Comparison of ENCODE assay signal across 1 fruit fly cellular context in the genomic region with DNA sequence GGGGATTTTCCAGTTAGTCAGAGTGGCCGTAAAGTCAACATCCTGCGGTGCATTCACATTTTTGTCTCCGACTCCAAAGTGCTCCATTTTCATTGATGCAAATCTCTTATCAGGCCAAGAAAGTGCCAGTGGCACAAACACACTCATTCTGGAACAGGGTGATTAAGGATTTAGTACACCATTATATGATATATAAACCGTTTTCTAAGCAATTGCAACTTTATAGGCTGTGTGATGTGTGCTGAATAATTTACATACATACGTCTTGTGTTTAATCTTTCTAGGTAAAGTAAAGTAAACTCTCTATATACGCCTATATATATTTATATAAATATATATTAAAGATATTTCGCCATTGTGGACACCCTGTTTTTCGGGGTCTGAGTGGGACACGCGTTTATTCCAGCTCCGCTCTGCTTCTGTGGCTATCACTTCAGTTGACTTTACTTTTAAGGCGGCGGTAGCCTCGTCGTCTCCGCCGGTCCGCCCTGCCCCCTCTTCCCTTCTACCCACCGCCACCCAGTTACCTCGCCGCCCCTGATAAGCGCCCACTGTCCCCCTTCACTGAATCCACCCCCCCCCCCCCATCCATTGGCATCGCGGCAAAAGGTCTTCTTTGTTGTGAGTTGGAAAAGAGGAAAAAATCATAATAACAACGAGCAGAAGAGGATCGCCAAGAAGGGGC.
A peak's percentile ranks its signal among the peaks of the same experiment; 100 is the strongest.
TF ChIP-seq lines count a peak whose summit lies in the region.

No protein-coding gene starts in this region.

TF ChIP-seq in whole organism, prepupa, 60 proteins besides CTCF, POLR2A, EP300 and RAD21 (continued from another document):
- TF ChIP-seq Ets21C (GFP tag; optimal IDR thresholded peaks at IDR 0.05; lab: Kevin White, UChicago) (no peak), Ets96B (tag; optimal IDR thresholded peaks at IDR 0.05; lab: Kevin White, UChicago) (peak; percentile 80), Eip93F (GFP tag; optimal IDR thresholded peaks at IDR 0.05; lab: Kevin White, UChicago) (no peak), CG15336 (GFP tag; IDR thresholded peaks at IDR 0.05; lab: Robert Waterston, UW) (peak; percentile 72), CG9139 (GFP tag; optimal IDR thresholded peaks at IDR 0.05; lab: Kevin White, UChicago) (peak; percentile 32), CG32006 (GFP tag; optimal IDR thresholded peaks at IDR 0.05; lab: Kevin White, UChicago) (peak; percentile 59), cyc (GFP tag; optimal IDR thresholded peaks at IDR 0.05; lab: Kevin White, UChicago) (no peak), CG8632 (GFP tag; optimal IDR thresholded peaks at IDR 0.05; lab: Kevin White, UChicago) (peak; percentile 62), CG10631 (GFP tag; optimal IDR thresholded peaks at IDR 0.05; lab: Kevin White, UChicago) (peak; percentile 76), vri (GFP tag; optimal IDR thresholded peaks at IDR 0.05; lab: Kevin White, UChicago) (peak; percentile 10), dac (GFP tag; optimal IDR thresholded peaks at IDR 0.05; lab: Kevin White, UChicago) (peak; percentile 25), Hr38 (GFP tag; optimal IDR thresholded peaks at IDR 0.05; lab: Kevin White, UChicago) (no peak), CG6792 (GFP tag; optimal IDR thresholded peaks at IDR 0.05; lab: Kevin White, UChicago) (peak; percentile 29), Smox (GFP tag; optimal IDR thresholded peaks at IDR 0.05; lab: Kevin White, UChicago) (no peak), dsx (GFP tag; optimal IDR thresholded peaks at IDR 0.05; lab: Kevin White, UChicago; ENCODE audit: poor library complexity, severe bottlenecking) (peak; percentile 30), fkh (GFP tag; optimal IDR thresholded peaks at IDR 0.05; lab: Kevin White, UChicago) (no peak), CG1621 (tag; optimal IDR thresholded peaks at IDR 0.05; lab: Kevin White, UChicago) (peak; percentile 49), CG11762 (GFP tag; optimal IDR thresholded peaks at IDR 0.05; lab: Kevin White, UChicago; ENCODE audit: insufficient read depth) (peak; percentile 64), CG6854 (GFP tag; optimal IDR thresholded peaks at IDR 0.05; lab: Kevin White, UChicago) (no peak), CG3032 (tag; optimal IDR thresholded peaks at IDR 0.05; lab: Kevin White, UChicago) (peak; percentile 76), CG8319 (GFP tag; optimal IDR thresholded peaks at IDR 0.05; lab: Kevin White, UChicago) (peak; percentile 43), eg (GFP tag; IDR thresholded peaks at IDR 0.05; lab: Robert Waterston, UW) (peak; percentile 73), ss (GFP tag; optimal IDR thresholded peaks at IDR 0.05; lab: Kevin White, UChicago) (peak; percentile 24 to 37), Met (GFP tag; optimal IDR thresholded peaks at IDR 0.05; lab: Kevin White, UChicago) (no peak), fd85E (GFP tag; optimal IDR thresholded peaks at IDR 0.05; lab: Kevin White, UChicago) (peak; percentile 32), net (GFP tag; optimal IDR thresholded peaks at IDR 0.05; lab: Kevin White, UChicago) (peak; percentile 57), CG11902 (GFP tag; optimal IDR thresholded peaks at IDR 0.05; lab: Kevin White, UChicago) (no peak), CG7368 (GFP tag; optimal IDR thresholded peaks at IDR 0.05; lab: Kevin White, UChicago) (peak; percentile 20), CG8119 (GFP tag; IDR thresholded peaks at IDR 0.05; lab: Robert Waterston, UW) (peak; percentile 80), CG6276 (GFP tag; optimal IDR thresholded peaks at IDR 0.05; lab: Kevin White, UChicago) (peak; percentile 42), topi (GFP tag; optimal IDR thresholded peaks at IDR 0.05; lab: Kevin White, UChicago) (no peak), CG11294 (GFP tag; IDR thresholded peaks at IDR 0.05; lab: Robert Waterston, UW) (peak; percentile 50), CG3919 (GFP tag; optimal IDR thresholded peaks at IDR 0.05; lab: Kevin White, UChicago) (peak; percentile 23), CG10669 (GFP tag; optimal IDR thresholded peaks at IDR 0.05; lab: Kevin White, UChicago) (peak; percentile 71)
TF ChIP-seq in whole organism, prepupa: peak in this region for 43.
